Fruit fly (Drosophila melanogaster) S2 (cell line): ENCODE results near the gene CG10338.
A peak's percentile ranks its signal among the peaks of the same experiment; 100 is the strongest.

ENCODE experiments used
- CG8478 ChIP-seq: fragments of >200 bp; optimal IDR thresholded peaks from 2 replicates; lab custom pipeline; 2018
- CTCF ChIP-seq, 2 experiments: fragments of >200 bp; optimal IDR thresholded peaks; 2 replicates each; lab custom pipeline; 2018

Gene CG10338

dm6 chr2L:18695404-18695804 is at the start of gene CG10338, which contains the start of gene CG10383:
Gene CG10338, plus strand, starts transcription at chr2L:18695664.
Gene CG10383, minus strand, starts transcription at chr2L:18695602.
- TF ChIP-seq CTCF (optimal IDR thresholded peaks at IDR 0.05; lab: Kevin White, UChicago) (no peak), CG8478 (lab: Kevin White, UChicago) (no peak)

DNA sequence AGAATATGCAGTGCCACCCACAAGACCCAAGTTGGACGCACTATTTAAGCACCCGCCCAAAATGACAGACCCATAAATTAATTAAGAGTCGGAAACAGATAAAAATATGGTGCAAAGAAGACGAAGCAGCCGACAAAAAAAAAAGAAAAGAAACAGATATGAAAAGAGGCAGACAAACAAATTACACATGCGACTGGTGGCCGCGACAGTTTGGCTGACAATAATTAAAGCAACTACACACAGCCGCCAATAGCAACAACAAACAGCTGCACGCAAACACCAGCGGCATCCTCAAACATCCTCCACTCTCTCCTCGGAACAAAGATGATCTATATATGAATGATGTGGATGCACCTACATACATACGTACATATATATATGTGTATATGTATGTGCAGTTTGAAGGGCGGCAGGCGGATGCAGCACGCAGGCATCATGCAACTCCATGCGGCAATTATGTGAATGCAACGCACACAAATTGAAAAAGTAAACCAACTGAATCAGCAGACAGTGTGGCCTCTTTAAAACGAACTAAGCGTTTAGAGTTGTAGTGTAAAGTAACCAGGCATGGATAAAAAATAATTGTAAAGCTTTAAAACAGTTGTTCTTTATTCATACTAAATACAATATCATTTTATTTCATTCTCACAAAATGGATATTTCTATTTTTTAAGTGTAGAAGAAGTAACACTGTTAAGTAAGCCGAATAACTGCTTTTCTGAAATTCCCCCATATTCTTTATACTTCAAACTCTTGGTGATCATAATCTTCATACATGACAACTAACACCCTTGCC is 47.4 kb upstream of the CG10338 start:
- TF ChIP-seq CG8478 (lab: Kevin White, UChicago) (no peak), CTCF (optimal IDR thresholded peaks at IDR 0.05; lab: Kevin White, UChicago) (no peak)

DNA sequence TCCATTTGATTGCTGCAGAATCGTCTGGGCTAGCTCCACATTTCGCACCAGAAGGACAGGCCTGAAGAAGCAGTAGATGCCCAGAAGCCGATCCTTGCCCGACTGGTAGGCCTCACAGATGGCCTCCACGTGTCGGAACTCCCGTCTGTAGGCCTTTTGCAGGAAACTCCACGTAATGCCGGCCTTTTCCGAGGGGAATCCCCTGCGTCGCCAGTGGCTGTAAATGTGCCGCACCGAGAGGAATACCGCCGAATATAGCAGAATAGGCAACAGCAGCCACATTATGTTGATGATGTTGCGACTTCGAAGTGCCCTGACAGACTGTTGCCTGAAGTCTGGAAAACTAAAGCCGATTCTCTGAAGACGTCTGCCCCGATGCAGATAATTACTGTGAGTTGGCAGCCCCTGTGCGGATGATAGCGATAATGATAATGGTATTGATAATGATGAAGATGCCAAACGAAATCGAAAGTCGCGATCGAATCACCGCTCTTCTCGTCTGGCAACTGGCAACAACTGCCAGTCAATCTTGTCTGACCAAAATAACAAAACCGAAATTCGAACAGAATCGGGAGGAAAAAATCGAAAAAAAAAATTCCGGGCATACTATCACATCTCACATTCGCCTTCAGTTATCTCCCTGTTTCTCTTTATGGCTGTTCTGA is 42.7 kb upstream of the CG10338 start, which contains the start of gene Cyp310a1:
Cyp310a1 (minus strand) TSS at position 348 of the 665 bp plus-strand sequence.
- no peak for TF ChIP-seq CG8478 (lab: Kevin White, UChicago)

- TF ChIP-seq CTCF (optimal IDR thresholded peaks at IDR 0.05; lab: Kevin White, UChicago) (no peak), CG8478 (lab: Kevin White, UChicago) (no peak)
These were observed 42.2 kb upstream of the CG10338 start for dm6 chr2L:18653328-18653675.

dm6 chr2L:18656691-18657237 is 38.7 kb upstream of the CG10338 start:
- TF ChIP-seq CG8478 (lab: Kevin White, UChicago) (no peak), CTCF (optimal IDR thresholded peaks at IDR 0.05; lab: Kevin White, UChicago) (no peak)

dm6 chr2L:18658108-18658507 is 37.4 kb upstream of the CG10338 start:
- TF ChIP-seq CG8478 (lab: Kevin White, UChicago): no peak

dm6 chr2L:18663395-18663794 is 32.1 kb upstream of the CG10338 start:
- no peak for TF ChIP-seq CG8478 (lab: Kevin White, UChicago)
- TF ChIP-seq CTCF (optimal IDR thresholded peaks at IDR 0.05; lab: Kevin White, UChicago): no peak

dm6 chr2L:18664707-18665550 is 30.5 kb upstream of the CG10338 start:
- TF ChIP-seq CTCF (optimal IDR thresholded peaks at IDR 0.05; lab: Kevin White, UChicago): no peak
- no peak for TF ChIP-seq CG8478 (lab: Kevin White, UChicago)

- TF ChIP-seq CTCF (optimal IDR thresholded peaks at IDR 0.05; lab: Kevin White, UChicago) (peak; percentile 93 to 97), CG8478 (lab: Kevin White, UChicago) (no peak)
These were observed 29.4 kb upstream of the CG10338 start for dm6 chr2L:18665952-18666606.

DNA sequence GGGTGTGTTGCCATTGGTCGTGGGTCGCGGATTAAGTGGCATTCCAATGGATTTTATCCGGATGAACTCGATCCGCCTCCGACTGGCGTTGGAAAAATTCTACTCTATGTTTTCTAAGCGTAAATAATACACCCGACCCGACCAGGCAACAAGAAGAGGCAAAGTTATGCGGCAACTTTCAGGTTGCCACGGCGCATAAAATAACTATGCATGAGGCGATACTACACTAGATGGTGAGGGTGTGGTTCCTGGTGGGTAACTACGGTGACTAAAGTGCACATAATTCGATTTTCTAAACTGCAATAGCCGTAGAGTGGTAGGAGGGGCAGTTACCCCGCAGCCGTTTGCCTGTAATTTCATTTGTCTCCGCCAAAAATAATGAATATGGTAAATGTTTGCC is 24.3 kb upstream of the CG10338 start, which contains the start of gene CG43338:
CG43338 (minus strand) TSS at position 101 of the 400 bp plus-strand sequence.
- TF ChIP-seq CG8478 (lab: Kevin White, UChicago) (no peak), CTCF (optimal IDR thresholded peaks at IDR 0.05; lab: Kevin White, UChicago) (no peak)

DNA sequence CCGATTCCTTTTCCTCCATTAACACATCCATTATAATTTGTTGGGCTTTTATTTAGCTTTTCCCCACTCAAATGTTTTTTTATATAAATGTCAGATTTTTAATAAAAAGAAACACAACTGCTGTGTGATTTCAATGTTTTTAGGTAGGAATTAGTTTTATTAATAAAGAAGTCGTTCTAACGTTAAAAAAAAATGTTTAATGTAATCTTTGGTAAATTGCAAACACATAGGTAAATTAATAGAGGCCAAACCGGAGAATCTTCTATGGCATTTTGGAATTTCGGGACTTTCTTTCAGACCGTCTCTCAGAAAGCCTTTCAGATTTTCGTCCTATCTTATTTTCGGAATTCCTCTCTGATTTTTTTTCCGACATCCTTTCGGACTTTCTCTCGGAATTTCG is 22.3 kb upstream of the CG10338 start, which contains the start of gene CG43339:
CG43339 (minus strand) TSS at position 101 of the 400 bp plus-strand sequence.
- TF ChIP-seq CG8478 (lab: Kevin White, UChicago) (no peak), CTCF (optimal IDR thresholded peaks at IDR 0.05; lab: Kevin White, UChicago) (no peak)

- no peak for TF ChIP-seq CG8478 (lab: Kevin White, UChicago)
- no peak for TF ChIP-seq CTCF (optimal IDR thresholded peaks at IDR 0.05; lab: Kevin White, UChicago)
These were observed 20.5 kb upstream of the CG10338 start, which contains the start of gene Mst36Fb for dm6 chr2L:18674994-18675393. Gene Mst36Fb, minus strand, starts transcription at chr2L:18675094.

dm6 chr2L:18676948-18677820 is 18.3 kb upstream of the CG10338 start, which contains the start of the genes Mst36Fa and CG31751:
Gene Mst36Fa, minus strand, starts transcription at chr2L:18676998.
Gene CG31751, plus strand, starts transcription at chr2L:18677221.
- TF ChIP-seq CG8478 (lab: Kevin White, UChicago): no peak
- no peak for TF ChIP-seq CTCF (optimal IDR thresholded peaks at IDR 0.05; lab: Kevin White, UChicago)
